Worm (Caenorhabditis elegans) whole organism, late embryonic: ENCODE results near the gene srpa-68.

Source experiments
- pqm-1 ChIP-seq: sonication (generic microtip); optimal IDR thresholded peaks from 2 replicates; lab custom pipeline; 2016; ENCODE audit warnings: missing genetic modification characterization, missing compliant biosample characterization
- sdc-2 ChIP-seq: sonication (generic microtip); optimal IDR thresholded peaks from 2 replicates; lab custom pipeline; 2016; ENCODE audit warnings: missing genotype, missing genetic modification characterization, missing compliant biosample characterization
- unc-86 ChIP-seq: sonication (generic microtip); optimal IDR thresholded peaks from 2 replicates; lab custom pipeline; 2016; ENCODE audit warnings: missing genetic modification characterization, missing compliant biosample characterization

DNA sequence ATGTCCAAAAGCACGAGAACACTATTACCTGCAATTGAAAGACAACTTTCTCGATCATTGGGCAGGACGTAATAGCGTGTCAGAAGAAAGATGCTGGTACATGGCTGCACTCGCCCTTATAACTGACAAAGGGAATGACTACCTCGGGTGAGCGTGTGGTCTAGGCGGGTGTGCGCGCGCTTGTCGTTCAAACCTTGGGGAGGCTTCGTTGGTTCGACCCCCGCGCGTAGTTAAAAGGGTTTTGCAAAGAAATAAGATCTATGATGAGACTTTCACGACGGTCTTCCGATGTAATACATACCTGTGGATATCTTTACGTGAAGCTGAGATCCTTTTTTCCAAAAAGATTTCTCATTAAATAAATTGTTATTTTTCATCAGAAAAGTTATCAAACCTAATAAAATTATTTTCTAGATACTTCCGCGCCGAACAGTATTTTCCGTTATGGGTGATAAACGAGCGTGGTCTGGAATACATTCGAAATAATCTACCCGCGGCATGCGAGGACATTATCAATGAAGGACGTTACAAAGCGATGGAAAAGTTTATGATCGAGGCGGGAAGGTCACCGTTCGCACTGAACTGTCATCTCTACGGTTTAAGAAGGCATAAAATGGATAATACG is 12.1 kb upstream of the srpa-68 start:
- TF ChIP-seq pqm-1 (tag; lab: Kevin White, UChicago), result peak; percentile 99
- TF ChIP-seq sdc-2 (tag; lab: Kevin White, UChicago), result peak; percentile 95
- TF ChIP-seq unc-86, result peak; percentile 100
